Fruit fly (Drosophila melanogaster): ENCODE data around the gene CG10486.

DNA sequence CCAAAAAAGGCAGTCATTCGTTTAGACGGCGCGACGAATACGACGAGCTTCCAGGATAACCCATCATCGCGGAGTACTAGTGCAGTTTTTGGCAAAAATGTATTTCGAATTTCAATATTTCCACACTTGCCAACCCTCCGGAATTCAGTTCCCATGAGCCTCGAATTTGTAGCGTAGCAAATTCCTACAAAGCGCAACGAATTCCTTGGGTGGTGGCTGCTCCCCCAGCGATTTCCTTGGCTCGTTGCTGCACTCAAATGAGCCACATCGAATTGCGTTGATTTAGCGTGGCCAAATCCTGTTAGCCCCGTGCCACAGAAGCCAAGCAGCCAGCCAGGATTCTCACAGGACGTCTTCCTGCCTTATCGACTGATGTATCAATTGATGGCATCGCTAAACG lies 21.8 kb downstream of the CG10486 start:
- no peak for TF ChIP-seq Hr78 (GFP tag; optimal IDR thresholded peaks at IDR 0.05)
- no peak for TF ChIP-seq dl (GFP tag; optimal IDR thresholded peaks at IDR 0.05; ENCODE audit: insufficient read depth in 1 of 2, partially characterized antibody in 2 of 2)
- no peak for TF ChIP-seq brk (GFP tag; optimal IDR thresholded peaks at IDR 0.05)
